Fruit fly (Drosophila melanogaster): Measurements from ENCODE around the gene wds.
A peak's percentile ranks its signal among the peaks of the same experiment; 100 is the strongest.

Gene wds

DNA sequence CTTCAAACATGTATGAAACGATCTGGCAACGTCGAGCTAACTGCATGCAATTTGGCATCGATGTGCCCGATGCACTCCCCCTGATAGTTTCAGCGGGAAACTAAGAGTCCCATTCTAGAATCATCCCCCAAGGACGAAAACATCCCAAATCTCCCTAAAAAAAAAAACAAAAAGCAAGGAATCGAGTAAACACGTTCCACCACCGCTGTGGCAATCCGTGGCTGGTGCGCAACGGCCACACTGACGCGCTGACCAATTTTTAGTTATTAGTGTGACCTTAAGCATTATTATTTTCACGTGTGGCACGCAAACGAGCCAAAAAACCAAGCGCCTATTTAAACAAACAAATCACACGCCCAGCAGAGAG, at the start of gene wds:
Gene wds, plus strand, starts transcription at position 265 of the 367 bp plus-strand sequence.
- no peak for TF ChIP-seq CG17801 (GFP tag; optimal IDR thresholded peaks at IDR 0.05; ENCODE audit: partially characterized antibody)

DNA sequence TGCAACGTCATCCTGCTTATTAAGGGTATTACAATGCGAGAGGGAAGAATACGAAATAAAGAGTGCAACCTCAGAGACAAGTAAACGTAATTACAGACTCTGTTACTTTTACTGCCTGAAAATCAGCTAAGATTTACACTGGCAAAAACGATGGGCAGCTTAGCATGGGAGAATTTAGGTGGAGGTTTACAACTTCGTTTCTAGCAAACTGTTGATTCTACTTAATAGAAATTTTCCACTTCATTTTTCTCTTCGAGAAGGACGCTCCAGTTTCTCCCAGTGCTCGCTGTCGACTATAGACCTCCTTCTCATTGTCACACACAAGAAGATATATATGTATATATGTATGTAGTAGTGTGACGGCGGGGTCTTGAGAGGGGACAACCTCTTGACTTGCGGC, 49.6 kb upstream of the wds start:
- no peak for TF ChIP-seq CG17801 (GFP tag; optimal IDR thresholded peaks at IDR 0.05; ENCODE audit: partially characterized antibody)

- TF ChIP-seq CG17801 (GFP tag; optimal IDR thresholded peaks at IDR 0.05; ENCODE audit: partially characterized antibody) = no peak
Observed at dm6 chrX:2537398-2537797, 48.4 kb upstream of the wds start.

dm6 chrX:2538387-2538786, 47.4 kb upstream of the wds start:
- no peak for TF ChIP-seq CG17801 (GFP tag; optimal IDR thresholded peaks at IDR 0.05; ENCODE audit: partially characterized antibody)

DNA sequence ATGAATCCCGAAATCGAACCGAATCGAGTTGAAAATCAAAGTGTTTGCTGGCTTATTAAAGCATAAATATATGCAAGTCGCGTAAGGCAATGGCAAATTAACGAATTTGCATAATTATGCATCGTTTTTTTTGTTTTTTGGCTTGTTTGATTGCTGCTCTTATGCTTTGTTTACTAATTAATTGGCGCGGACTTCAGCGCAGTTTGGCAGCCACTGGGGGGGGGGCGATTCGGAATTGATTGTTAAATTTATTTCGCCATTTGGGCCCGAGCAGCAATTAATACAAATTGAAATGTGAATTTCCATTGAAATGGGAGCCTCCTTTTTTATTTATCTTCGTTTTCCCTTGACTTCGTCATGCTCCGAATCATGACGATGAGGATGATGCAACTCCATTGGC, 46.3 kb upstream of the wds start:
- no peak for TF ChIP-seq CG17801 (GFP tag; optimal IDR thresholded peaks at IDR 0.05; ENCODE audit: partially characterized antibody)

DNA sequence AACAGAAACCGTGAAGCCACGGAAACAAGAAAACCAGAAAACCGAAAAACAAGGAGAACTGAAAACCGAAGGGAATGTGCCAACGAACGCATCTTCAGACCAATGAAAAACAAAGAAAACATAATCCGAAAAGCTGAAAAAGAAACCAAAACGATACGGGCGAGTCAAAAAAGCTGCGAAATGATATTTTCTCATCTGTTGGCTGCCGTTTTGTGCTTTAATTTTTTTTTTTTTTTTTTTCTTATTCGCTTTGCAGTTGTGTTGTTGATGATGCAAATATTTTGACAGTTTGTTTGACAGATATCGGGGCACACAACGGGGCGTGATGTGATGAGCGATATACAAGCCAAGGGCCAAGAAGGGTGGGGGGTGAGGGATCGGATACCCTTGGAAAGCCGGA, 43.3 kb upstream of the wds start:
- peak; percentile 36 for TF ChIP-seq CG17801 (GFP tag; optimal IDR thresholded peaks at IDR 0.05; ENCODE audit: partially characterized antibody)

- no peak for TF ChIP-seq CG17801 (GFP tag; optimal IDR thresholded peaks at IDR 0.05; ENCODE audit: partially characterized antibody)
Observed at dm6 chrX:2545328-2545758, 40.4 kb upstream of the wds start, which contains the start of gene trol. TSS of gene trol (minus strand) at chrX:2545427.

DNA sequence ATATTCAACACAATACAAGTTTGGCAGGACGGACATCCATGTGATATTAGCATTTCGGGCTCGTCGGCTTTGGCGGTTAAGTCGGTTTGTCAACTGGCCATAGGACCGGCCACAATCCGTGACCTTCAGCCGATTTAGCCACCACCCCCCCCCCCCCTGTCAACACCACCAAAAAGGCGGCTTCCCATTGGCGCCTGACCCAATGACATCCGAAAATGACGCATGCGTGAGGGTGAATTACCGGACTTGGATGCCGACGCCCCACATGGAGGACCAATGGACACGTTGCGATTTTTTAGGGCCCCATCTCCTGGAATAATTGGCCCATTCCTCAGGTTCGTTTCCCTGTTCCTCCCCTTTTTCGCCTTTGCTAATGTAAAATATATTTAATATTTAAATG, 39.5 kb upstream of the wds start:
- no peak for TF ChIP-seq CG17801 (GFP tag; optimal IDR thresholded peaks at IDR 0.05; ENCODE audit: partially characterized antibody)

DNA sequence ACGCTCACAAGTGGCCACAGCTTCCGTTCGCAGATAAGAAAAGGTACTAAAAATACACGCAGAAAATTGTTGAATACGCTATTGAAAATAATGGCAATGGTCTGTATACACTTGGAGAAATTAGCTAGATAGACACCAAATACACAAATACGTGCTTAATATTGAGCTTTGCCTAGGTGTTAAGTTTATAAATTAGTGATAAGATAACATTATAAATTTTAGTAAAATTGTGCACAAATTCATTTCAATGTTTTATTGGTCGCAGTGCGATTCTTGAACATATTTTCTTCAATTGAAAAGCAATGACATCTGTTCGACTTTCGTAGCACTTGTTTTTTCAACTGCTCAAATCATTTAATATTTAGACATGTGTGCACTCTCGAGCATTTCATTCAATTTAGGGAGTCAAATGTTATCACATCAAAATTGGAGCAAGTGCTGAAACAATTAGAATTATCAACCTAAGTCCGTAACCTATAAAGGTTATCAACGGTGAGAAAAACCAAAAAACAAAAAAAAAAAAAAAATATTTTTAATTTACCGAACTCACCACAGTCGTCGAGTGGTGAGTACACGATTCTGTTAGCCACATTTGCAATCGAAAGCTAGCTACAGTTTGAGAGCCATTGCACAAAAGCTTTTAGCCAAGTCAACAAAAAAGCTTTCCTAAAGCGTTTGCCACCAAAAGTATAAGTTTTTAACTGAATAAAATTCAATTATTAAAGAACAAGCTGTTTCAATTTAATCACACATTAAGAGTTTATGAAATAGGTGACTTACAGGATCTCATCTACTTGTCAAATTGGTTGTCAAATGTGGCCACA, 38.9 kb upstream of the wds start:
- TF ChIP-seq CG17801 (GFP tag; optimal IDR thresholded peaks at IDR 0.05; ENCODE audit: partially characterized antibody) = no peak

DNA sequence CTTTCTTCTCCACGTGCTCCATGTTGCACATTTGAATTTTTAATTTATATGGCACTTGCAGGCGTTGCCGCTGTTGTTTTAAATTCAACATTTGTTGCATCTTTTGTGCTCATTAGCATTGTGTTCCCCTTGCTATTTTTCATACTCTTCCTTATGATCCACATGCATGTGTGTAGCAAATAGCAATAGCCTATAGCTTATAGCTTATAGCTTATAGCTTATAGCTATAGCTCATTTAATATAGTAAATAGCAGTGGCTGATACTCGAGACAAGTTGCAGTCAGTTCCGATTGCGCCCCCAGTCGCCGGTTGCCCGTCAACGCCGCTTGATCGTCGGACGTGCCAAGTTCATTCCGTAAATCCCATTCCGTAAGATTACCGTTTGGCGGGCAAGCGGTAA, 33.9 kb upstream of the wds start, which contains the start of gene Pdfr:
Gene Pdfr, plus strand, starts transcription at position 301 of the 400 bp plus-strand sequence.
- TF ChIP-seq CG17801 (GFP tag; optimal IDR thresholded peaks at IDR 0.05; ENCODE audit: partially characterized antibody) = no peak

- TF ChIP-seq CG17801 (GFP tag; optimal IDR thresholded peaks at IDR 0.05; ENCODE audit: partially characterized antibody) = no peak
Observed at dm6 chrX:2553862-2554261, 31.9 kb upstream of the wds start.

DNA sequence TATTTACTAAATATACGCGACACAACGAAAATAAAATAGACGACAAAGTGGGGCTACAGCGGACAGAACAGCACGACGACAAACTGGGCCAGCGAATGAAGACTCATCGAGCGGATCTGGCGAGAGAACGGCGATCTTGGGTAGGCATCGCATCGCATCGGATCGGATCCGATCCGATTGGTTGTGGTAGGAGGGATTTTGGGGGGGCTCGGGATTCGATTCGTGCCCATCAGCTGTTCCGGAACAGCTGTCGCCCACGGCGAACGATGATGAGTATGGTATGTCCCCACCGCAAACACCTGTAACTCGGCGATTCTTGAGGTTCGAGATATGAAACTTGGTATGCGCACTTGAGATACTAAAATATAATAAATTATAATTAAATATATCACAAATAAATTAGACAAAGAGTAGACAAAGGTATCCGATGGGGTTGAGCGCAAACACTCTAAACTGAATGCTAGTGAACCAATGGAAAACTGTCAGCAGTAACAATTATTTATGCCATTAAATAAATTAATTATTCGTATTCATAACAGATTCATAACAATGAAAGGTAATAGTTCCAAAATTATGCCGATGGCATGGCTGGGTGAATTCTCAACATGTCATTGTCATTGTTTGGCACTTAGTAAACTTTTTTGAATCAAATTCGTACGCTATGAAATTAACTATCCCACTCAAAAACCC, 5.3 kb upstream of the wds start, which contains the start of the genes Vha36-3 and AANATL7:
Gene Vha36-3, minus strand, starts transcription at position 242 of the 690 bp plus-strand sequence.
Gene AANATL7, plus strand, starts transcription at position 640 of the 690 bp plus-strand sequence.
- TF ChIP-seq CG17801 (GFP tag; optimal IDR thresholded peaks at IDR 0.05; ENCODE audit: partially characterized antibody) = no peak

DNA sequence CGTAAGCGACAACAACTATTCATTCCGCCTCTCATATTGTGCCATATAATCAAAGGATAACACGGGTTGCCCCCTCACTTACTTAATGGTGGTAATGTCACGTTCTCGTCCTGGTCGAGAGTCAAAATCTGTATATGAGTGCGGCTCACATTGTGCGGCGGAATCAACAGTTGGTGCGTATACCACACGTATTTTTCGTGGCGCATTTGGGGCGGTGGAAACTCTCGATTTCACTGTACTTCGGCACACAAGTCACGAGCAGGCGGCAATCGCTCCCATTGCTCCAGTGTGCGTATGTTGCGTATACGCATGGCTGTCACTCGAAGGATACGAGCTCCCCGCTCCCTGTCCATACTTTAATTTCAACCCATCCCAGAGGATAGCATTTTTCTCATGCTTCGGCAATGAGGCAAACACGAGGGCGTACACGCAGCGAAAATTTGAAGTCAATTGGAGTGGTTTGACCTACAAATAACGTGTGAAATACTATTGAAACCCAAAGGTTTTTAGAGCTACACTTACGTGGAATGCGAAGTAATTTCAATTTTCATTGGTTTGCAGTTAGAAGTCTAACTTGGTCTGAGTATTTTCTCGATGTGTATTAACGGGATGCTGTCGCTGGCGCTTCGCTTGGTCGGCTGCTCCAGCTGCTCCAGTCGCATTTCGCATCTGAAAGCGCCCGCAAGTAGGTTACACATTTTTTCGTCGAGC, 3.8 kb upstream of the wds start:
- TF ChIP-seq CG17801 (GFP tag; optimal IDR thresholded peaks at IDR 0.05; ENCODE audit: partially characterized antibody) = no peak

DNA sequence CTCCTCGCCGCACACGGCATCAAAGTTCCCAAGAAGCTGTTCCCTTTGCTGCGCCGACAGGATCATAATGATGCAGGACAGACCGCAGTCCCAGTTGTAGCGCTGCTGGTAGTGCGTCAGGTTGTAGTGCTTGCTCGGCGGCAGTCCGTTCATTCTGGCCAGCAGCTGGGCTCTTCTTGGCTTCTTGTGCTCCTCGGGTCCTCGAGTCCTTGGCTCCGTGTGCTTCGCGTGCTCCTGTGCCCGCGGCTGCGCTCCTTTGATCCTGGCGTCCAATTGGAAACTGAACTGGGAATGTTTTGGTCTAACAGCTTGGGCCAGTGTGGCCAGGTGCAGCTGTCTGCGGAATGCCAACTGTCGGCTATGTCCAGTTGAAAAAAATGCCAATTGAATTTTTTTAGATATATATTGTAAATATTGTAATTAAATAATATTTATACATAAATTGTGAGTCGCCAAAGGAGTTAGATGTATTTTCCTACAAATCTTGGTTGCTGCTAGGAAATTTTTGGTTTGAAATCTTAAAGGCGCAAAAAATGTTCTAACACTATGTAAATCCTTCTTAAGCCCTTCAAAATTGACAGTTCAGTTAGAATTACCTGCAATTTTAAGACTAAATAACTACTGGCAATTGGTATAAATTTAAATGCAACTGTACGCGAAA, 595 bp upstream of the wds start, which contains the start of gene CG13760:
Gene CG13760, minus strand, starts transcription at position 645 of the 661 bp plus-strand sequence.
- TF ChIP-seq CG17801 (GFP tag; optimal IDR thresholded peaks at IDR 0.05; ENCODE audit: partially characterized antibody) = no peak

Data from ovary, adult (tissue).